Worm (Caenorhabditis elegans): ENCODE results near the gene glb-28.

glb-28 gene

ce11 chrX:15317146-15317545, at the start of gene glb-28:
Gene glb-28, minus strand, starts transcription at chrX:15317246.
- TF ChIP-seq unc-62 (GFP tag; optimal IDR thresholded peaks at IDR 0.05), result no peak

- no peak for TF ChIP-seq unc-62 (GFP tag; optimal IDR thresholded peaks at IDR 0.05)
Observed at ce11 chrX:15365767-15366177, 48.7 kb upstream of the glb-28 start, which contains the start of gene C33A11.2. Gene C33A11.2, plus strand, starts transcription at chrX:15365992.

ce11 chrX:15365235-15365634, 48.2 kb upstream of the glb-28 start:
- TF ChIP-seq unc-62 (GFP tag; optimal IDR thresholded peaks at IDR 0.05), result no peak

ce11 chrX:15362152-15362922, 45.3 kb upstream of the glb-28 start:
- no peak for TF ChIP-seq unc-62 (GFP tag; optimal IDR thresholded peaks at IDR 0.05)

DNA sequence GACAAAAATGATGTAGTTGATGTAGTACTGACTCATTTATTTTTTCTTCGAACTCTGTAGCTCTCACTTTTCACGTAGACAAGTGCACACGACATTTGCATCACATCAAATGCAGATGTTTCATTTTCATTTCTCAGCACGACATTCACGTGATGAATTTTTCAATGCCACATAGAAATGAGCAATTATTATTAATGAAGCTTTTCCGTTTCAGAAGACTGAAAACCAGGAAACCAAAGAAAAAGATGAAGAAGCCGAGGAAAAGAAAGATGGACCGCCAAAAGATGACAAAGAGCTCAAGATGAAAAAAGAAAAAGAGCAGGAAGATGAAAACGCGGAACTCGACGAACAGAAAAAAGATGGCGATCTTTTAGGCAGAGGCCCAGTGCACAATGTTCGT, 38.6 kb upstream of the glb-28 start:
- TF ChIP-seq unc-62 (GFP tag; optimal IDR thresholded peaks at IDR 0.05), result no peak

- TF ChIP-seq unc-62 (GFP tag; optimal IDR thresholded peaks at IDR 0.05), result no peak
Observed at ce11 chrX:15354938-15355337, 37.9 kb upstream of the glb-28 start, which contains the start of gene nfki-1. Gene nfki-1, plus strand, starts transcription at chrX:15355238.

DNA sequence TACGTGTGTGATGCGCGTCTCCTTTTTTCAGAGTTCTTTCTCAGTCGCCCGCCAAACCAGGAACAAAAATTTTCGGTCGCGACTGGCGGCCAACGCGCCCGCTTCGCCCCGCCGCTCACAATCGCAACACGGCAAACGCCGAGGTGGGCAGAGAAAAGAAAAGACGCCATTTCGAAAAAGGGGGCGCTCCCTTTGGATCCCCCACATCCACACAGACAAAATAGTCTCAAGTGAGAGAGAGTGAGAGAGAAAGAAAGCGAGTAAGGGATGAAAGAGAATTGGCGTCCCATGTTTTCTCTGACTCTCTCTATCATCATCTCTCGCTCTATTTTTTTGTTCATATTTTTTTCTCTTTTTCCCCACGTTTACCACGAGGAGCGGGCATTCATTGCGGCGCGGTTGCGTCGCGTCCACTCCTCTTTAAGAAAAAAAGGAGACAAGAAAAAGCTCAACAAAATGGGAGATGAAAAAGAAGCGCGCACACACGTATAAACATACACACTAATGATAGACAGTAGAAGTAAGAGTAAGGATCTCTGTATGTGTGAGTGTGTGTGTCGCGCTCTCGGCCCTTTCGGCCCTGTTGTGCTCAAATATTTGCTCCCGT, 36.9 kb upstream of the glb-28 start:
- no peak for TF ChIP-seq unc-62 (GFP tag; optimal IDR thresholded peaks at IDR 0.05)

- no peak for TF ChIP-seq unc-62 (GFP tag; optimal IDR thresholded peaks at IDR 0.05)
Observed at ce11 chrX:15352871-15353270, 35.8 kb upstream of the glb-28 start.

ce11 chrX:15347680-15348079, 30.6 kb upstream of the glb-28 start:
- TF ChIP-seq unc-62 (GFP tag; optimal IDR thresholded peaks at IDR 0.05), result no peak

- no peak for TF ChIP-seq unc-62 (GFP tag; optimal IDR thresholded peaks at IDR 0.05)
Observed at ce11 chrX:15345346-15346198, 28.5 kb upstream of the glb-28 start.

DNA sequence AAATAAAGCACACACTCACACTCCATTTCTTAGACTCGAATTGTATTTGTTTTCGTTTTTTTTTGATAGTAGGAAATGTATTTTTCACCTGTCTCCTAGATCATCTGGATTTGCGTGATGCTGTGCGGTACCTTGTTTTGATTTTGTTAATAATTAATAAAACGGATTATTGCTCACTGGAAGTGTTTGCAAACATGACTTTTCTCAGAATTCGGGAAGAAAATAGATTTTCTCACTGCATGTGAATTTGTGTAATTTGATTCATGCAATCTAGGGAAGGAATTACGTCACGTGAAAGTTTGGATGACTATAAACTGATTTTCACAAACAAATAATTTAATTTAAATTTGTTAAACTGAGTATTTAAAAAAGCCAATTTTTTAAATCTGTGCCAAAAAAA, 26.9 kb upstream of the glb-28 start:
- TF ChIP-seq unc-62 (GFP tag; optimal IDR thresholded peaks at IDR 0.05), result no peak

- no peak for TF ChIP-seq unc-62 (GFP tag; optimal IDR thresholded peaks at IDR 0.05)
Observed at ce11 chrX:15342744-15343259, 25.8 kb upstream of the glb-28 start.

- no peak for TF ChIP-seq unc-62 (GFP tag; optimal IDR thresholded peaks at IDR 0.05)
Observed at ce11 chrX:15342092-15342491, 25.0 kb upstream of the glb-28 start.

DNA sequence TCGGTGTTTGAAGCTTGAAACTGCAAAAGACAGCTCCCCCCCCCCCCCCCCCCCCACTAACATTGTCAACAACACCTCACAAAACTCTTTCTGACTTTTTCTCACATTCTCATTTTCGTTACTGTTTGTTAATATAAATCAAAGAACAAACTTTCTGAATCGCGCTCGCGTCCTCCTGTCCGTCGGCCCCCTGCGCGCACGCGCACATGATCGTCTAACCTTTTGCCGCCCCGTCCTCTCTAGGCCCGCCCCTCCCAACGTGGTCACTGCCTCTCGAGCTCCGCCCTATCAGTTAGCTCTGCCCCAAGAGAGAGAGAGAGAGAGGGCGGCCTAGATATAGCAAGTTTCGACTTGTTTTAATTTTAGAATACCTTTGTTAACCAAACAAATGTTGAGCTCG, 23.7 kb upstream of the glb-28 start:
- TF ChIP-seq unc-62 (GFP tag; optimal IDR thresholded peaks at IDR 0.05), result no peak

- no peak for TF ChIP-seq unc-62 (GFP tag; optimal IDR thresholded peaks at IDR 0.05)
Observed at ce11 chrX:15339807-15340596, 23.0 kb upstream of the glb-28 start, which contains the start of gene Y15E3A.5. Gene Y15E3A.5, plus strand, starts transcription at chrX:15340558.

Measured in whole organism, dauer.